Worm (Caenorhabditis elegans): Measurements from ENCODE around the gene srh-80.

Gene srh-80

ce11 chrV:234572-234971 is 14.8 kb downstream of the srh-80 start, which contains the start of gene kin-33:
Gene kin-33, minus strand, starts transcription at chrV:234672.
- TF ChIP-seq ceh-13 (GFP tag; optimal IDR thresholded peaks at IDR 0.05), result no peak
- TF ChIP-seq scrt-1 (GFP tag; IDR thresholded peaks at IDR 0.05), result no peak
- no peak for TF ChIP-seq sea-1 (GFP tag; conservative IDR thresholded peaks at IDR 0.05)
- no peak for TF ChIP-seq hnd-1 (tag; optimal IDR thresholded peaks at IDR 0.05)
- no peak for TF ChIP-seq flt-1 (GFP tag; IDR thresholded peaks at IDR 0.05)
- no peak for TF ChIP-seq ama-1 (optimal IDR thresholded peaks at IDR 0.05)
- no peak for TF ChIP-seq tbx-11 (GFP tag; IDR thresholded peaks at IDR 0.05)
- no peak for TF ChIP-seq aly-1 (tag; optimal IDR thresholded peaks at IDR 0.05)
- no peak for TF ChIP-seq F13C5.2 (tag; optimal IDR thresholded peaks at IDR 0.05)
- TF ChIP-seq hmbx-1 (tag; optimal IDR thresholded peaks at IDR 0.05), result no peak
- no peak for TF ChIP-seq tbx-37 (GFP tag; conservative IDR thresholded peaks at IDR 0.05)
- TF ChIP-seq pes-1 (GFP tag; IDR thresholded peaks at IDR 0.05), result no peak
- TF ChIP-seq hmg-4 (GFP tag; optimal IDR thresholded peaks at IDR 0.05), result no peak
- no peak for TF ChIP-seq tra-4 (tag; optimal IDR thresholded peaks at IDR 0.05)
- no peak for TF ChIP-seq B0310.2 (tag; optimal IDR thresholded peaks at IDR 0.05)
- no peak for TF ChIP-seq ets-7 (tag; optimal IDR thresholded peaks at IDR 0.05)
- no peak for TF ChIP-seq ceh-36 (tag; optimal IDR thresholded peaks at IDR 0.05)

DNA sequence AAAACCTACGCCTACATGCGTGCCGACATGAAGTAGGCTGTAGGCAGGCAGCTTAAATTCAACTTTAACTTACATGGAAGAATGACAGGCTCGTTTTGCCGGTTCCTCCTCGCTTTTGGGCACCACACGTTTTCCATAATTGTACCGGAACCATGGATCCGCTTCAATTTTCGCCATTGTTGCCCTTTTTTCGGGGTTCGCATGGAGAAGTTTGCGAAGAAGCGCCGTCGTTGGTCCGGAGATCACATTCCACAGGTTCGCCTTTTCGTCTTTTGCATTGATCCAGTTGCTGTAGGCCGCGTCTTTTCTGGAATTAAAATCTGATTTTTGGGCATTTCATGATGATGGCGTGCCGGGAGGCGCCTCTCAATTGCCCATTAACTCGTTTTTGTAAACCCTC is 17.3 kb downstream of the srh-80 start:
- no peak for TF ChIP-seq hnd-1 (tag; optimal IDR thresholded peaks at IDR 0.05)
- TF ChIP-seq scrt-1 (GFP tag; IDR thresholded peaks at IDR 0.05), result no peak
- no peak for TF ChIP-seq tbx-37 (GFP tag; conservative IDR thresholded peaks at IDR 0.05)
- no peak for TF ChIP-seq tbx-11 (GFP tag; IDR thresholded peaks at IDR 0.05)
- TF ChIP-seq B0310.2 (tag; optimal IDR thresholded peaks at IDR 0.05), result no peak
- TF ChIP-seq ama-1 (optimal IDR thresholded peaks at IDR 0.05), result no peak
- no peak for TF ChIP-seq F13C5.2 (tag; optimal IDR thresholded peaks at IDR 0.05)

ce11 chrV:238094-238493 is 18.4 kb downstream of the srh-80 start, which contains the start of gene R02C2.1:
Gene R02C2.1, minus strand, starts transcription at chrV:238194.
- TF ChIP-seq hmg-4 (GFP tag; optimal IDR thresholded peaks at IDR 0.05) (no peak), ama-1 (optimal IDR thresholded peaks at IDR 0.05) (no peak), sea-1 (GFP tag; conservative IDR thresholded peaks at IDR 0.05) (no peak), tbx-11 (GFP tag; IDR thresholded peaks at IDR 0.05) (no peak), hmbx-1 (tag; optimal IDR thresholded peaks at IDR 0.05) (no peak), B0310.2 (tag; optimal IDR thresholded peaks at IDR 0.05) (no peak), aly-1 (tag; optimal IDR thresholded peaks at IDR 0.05) (no peak), tbx-37 (GFP tag; conservative IDR thresholded peaks at IDR 0.05) (no peak), ceh-36 (tag; optimal IDR thresholded peaks at IDR 0.05) (no peak)

ce11 chrV:240287-240686 is 20.6 kb downstream of the srh-80 start, which contains the start of gene txt-2:
Gene txt-2, minus strand, starts transcription at chrV:240500.
- TF ChIP-seq pes-1 (GFP tag; IDR thresholded peaks at IDR 0.05) (no peak), ceh-36 (tag; optimal IDR thresholded peaks at IDR 0.05) (no peak), flt-1 (GFP tag; IDR thresholded peaks at IDR 0.05) (no peak), B0310.2 (tag; optimal IDR thresholded peaks at IDR 0.05) (no peak), hnd-1 (tag; optimal IDR thresholded peaks at IDR 0.05) (no peak), hmg-4 (GFP tag; optimal IDR thresholded peaks at IDR 0.05) (no peak), ceh-13 (GFP tag; optimal IDR thresholded peaks at IDR 0.05) (no peak), tbx-37 (GFP tag; conservative IDR thresholded peaks at IDR 0.05) (no peak), ama-1 (optimal IDR thresholded peaks at IDR 0.05) (no peak), tra-4 (tag; optimal IDR thresholded peaks at IDR 0.05) (no peak), hmbx-1 (tag; optimal IDR thresholded peaks at IDR 0.05) (no peak), aly-1 (tag; optimal IDR thresholded peaks at IDR 0.05) (no peak), tbx-11 (GFP tag; IDR thresholded peaks at IDR 0.05) (no peak), scrt-1 (GFP tag; IDR thresholded peaks at IDR 0.05) (no peak), F13C5.2 (tag; optimal IDR thresholded peaks at IDR 0.05) (no peak), sea-1 (GFP tag; conservative IDR thresholded peaks at IDR 0.05) (no peak), ets-7 (tag; optimal IDR thresholded peaks at IDR 0.05) (no peak)

- TF ChIP-seq F13C5.2 (tag; optimal IDR thresholded peaks at IDR 0.05) (no peak), tra-4 (tag; optimal IDR thresholded peaks at IDR 0.05) (no peak), flt-1 (GFP tag; IDR thresholded peaks at IDR 0.05) (no peak)
These were observed 22.8 kb downstream of the srh-80 start, which contains the start of gene R02C2.7 for ce11 chrV:242518-242917. Gene R02C2.7, minus strand, starts transcription at chrV:242618.

- TF ChIP-seq ama-1 (optimal IDR thresholded peaks at IDR 0.05) (no peak), pes-1 (GFP tag; IDR thresholded peaks at IDR 0.05) (no peak), ets-7 (tag; optimal IDR thresholded peaks at IDR 0.05) (no peak), flt-1 (GFP tag; IDR thresholded peaks at IDR 0.05) (no peak), sea-1 (GFP tag; conservative IDR thresholded peaks at IDR 0.05) (no peak), aly-1 (tag; optimal IDR thresholded peaks at IDR 0.05) (no peak), hmg-4 (GFP tag; optimal IDR thresholded peaks at IDR 0.05) (no peak), tbx-11 (GFP tag; IDR thresholded peaks at IDR 0.05) (no peak), hnd-1 (tag; optimal IDR thresholded peaks at IDR 0.05) (no peak), B0310.2 (tag; optimal IDR thresholded peaks at IDR 0.05) (no peak), F13C5.2 (tag; optimal IDR thresholded peaks at IDR 0.05) (no peak), hmbx-1 (tag; optimal IDR thresholded peaks at IDR 0.05) (no peak), scrt-1 (GFP tag; IDR thresholded peaks at IDR 0.05) (no peak), tra-4 (tag; optimal IDR thresholded peaks at IDR 0.05) (no peak), tbx-37 (GFP tag; conservative IDR thresholded peaks at IDR 0.05) (no peak)
These were observed 26.4 kb downstream of the srh-80 start, which contains the start of gene kin-34 for ce11 chrV:246097-246496. Gene kin-34, minus strand, starts transcription at chrV:246197.

ce11 chrV:247576-247975 is 27.8 kb downstream of the srh-80 start:
- TF ChIP-seq B0310.2 (tag; optimal IDR thresholded peaks at IDR 0.05) (no peak), ceh-13 (GFP tag; optimal IDR thresholded peaks at IDR 0.05) (no peak), F13C5.2 (tag; optimal IDR thresholded peaks at IDR 0.05) (no peak)

- no peak for TF ChIP-seq hmg-4 (GFP tag; optimal IDR thresholded peaks at IDR 0.05)
- no peak for TF ChIP-seq tbx-11 (GFP tag; IDR thresholded peaks at IDR 0.05)
- peak; percentile 55 for TF ChIP-seq ceh-36 (tag; optimal IDR thresholded peaks at IDR 0.05)
- no peak for TF ChIP-seq ama-1 (optimal IDR thresholded peaks at IDR 0.05)
- TF ChIP-seq pes-1 (GFP tag; IDR thresholded peaks at IDR 0.05), result no peak
- no peak for TF ChIP-seq aly-1 (tag; optimal IDR thresholded peaks at IDR 0.05)
These were observed 28.9 kb downstream of the srh-80 start for ce11 chrV:248636-249035.
